Fruit fly (Drosophila melanogaster): ENCODE data around the gene sqz.
A peak's percentile ranks its signal among the peaks of the same experiment; 100 is the strongest.

Gene sqz

DNA sequence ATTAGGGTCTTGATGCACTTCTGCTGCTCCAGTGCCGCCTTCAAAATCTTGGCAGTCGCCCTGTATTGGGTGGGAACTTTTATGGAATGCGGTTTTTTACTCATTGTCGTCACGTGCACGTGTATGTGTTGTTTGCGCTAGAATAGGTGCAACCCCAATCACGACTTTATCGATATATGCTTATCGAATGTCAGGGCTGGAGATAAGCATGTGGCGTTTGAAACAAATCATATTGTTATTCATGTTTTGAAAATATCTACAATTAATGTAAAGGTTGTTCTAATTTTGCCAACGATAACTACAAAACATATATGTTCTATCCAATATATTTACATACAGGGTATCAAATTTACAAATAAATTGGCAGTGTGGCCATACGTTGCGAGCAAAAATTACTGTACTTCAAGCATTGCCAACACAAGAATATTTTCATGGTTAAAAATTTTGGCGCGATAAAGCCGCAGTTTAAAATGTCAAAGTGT, 1.8 kb upstream of the sqz start, which contains the start of the genes CG42359 and Nsun5 (continued):
- TF ChIP-seq CG17328 (GFP tag; IDR thresholded peaks at IDR 0.05) (peak; percentile 92), twi (tag; optimal IDR thresholded peaks at IDR 0.05) (peak; percentile 79), Awh (GFP tag; IDR thresholded peaks at IDR 0.05) (peak; percentile 85), HLH3B (GFP tag; IDR thresholded peaks at IDR 0.05) (peak; percentile 90), Six4 (GFP tag; optimal IDR thresholded peaks at IDR 0.05) (peak; percentile 91), CG3726 (GFP tag; IDR thresholded peaks at IDR 0.05) (peak; percentile 82), her (GFP tag; optimal IDR thresholded peaks at IDR 0.05) (peak; percentile 89), Pdp1 (GFP tag; optimal IDR thresholded peaks at IDR 0.05) (peak; percentile 91 to 94), sima (GFP tag; optimal IDR thresholded peaks at IDR 0.05) (peak; percentile 62), Atf-2 (GFP tag; optimal IDR thresholded peaks at IDR 0.05) (peak; percentile 88), CG2889 (GFP tag; IDR thresholded peaks at IDR 0.05) (peak; percentile 77), CG6654 (GFP tag; optimal IDR thresholded peaks at IDR 0.05) (peak; percentile 57), CG9797 (GFP tag; optimal IDR thresholded peaks at IDR 0.05) (peak; percentile 88), BtbVII (GFP tag; optimal IDR thresholded peaks at IDR 0.05) (peak; percentile 79), Sox100B (GFP tag; optimal IDR thresholded peaks at IDR 0.05) (peak; percentile 64), CG1603 (tag; optimal IDR thresholded peaks at IDR 0.05) (peak; percentile 96), CG13894 (tag; optimal IDR thresholded peaks at IDR 0.05) (peak; percentile 87), lov (optimal IDR thresholded peaks at IDR 0.05) (no peak), lov (GFP tag; IDR thresholded peaks at IDR 0.05) (peak; percentile 85; the same call in 2 of the 3 replicates), NFAT (GFP tag; IDR thresholded peaks at IDR 0.05) (peak; percentile 91), hkb (optimal IDR thresholded peaks at IDR 0.05) (peak; percentile 94), hkb (GFP tag; IDR thresholded peaks at IDR 0.05) (peak; percentile 88), Ets65A (GFP tag) (peak; percentile 99), ash1 (GFP tag; optimal IDR thresholded peaks at IDR 0.05) (peak; percentile 57), Dll (GFP tag; IDR thresholded peaks at IDR 0.05; ENCODE audit: partially characterized antibody) (peak; percentile 97), Bteb2 (GFP tag; optimal IDR thresholded peaks at IDR 0.05) (peak; percentile 92), Hr78 (GFP tag; optimal IDR thresholded peaks at IDR 0.05) (peak in 1 of 2 experiments; percentile 41), HHEX (GFP tag; optimal IDR thresholded peaks at IDR 0.05) (peak; percentile 84), jing (GFP tag; optimal IDR thresholded peaks at IDR 0.05) (peak; percentile 75), nerfin-2 (GFP tag; IDR thresholded peaks at IDR 0.05; ENCODE audit: partially characterized antibody) (peak; percentile 76), E2f1 (GFP tag; IDR thresholded peaks at IDR 0.05) (peak; percentile 86), slou (GFP tag; optimal IDR thresholded peaks at IDR 0.05) (peak; percentile 79), crol (GFP tag; IDR thresholded peaks at IDR 0.05) (no peak), sd (tag; optimal IDR thresholded peaks at IDR 0.05) (peak; percentile 99), bbx (GFP tag; IDR thresholded peaks at IDR 0.05; ENCODE audit: partially characterized antibody) (peak; percentile 88), Ssrp (tag; optimal IDR thresholded peaks at IDR 0.05) (peak; percentile 82), CG13424 (tag; optimal IDR thresholded peaks at IDR 0.05) (peak; percentile 88), NK7.1 (GFP tag; optimal IDR thresholded peaks at IDR 0.05) (peak; percentile 65), B-H1 (GFP tag; IDR thresholded peaks at IDR 0.05) (peak; percentile 85), jumu (GFP tag; optimal IDR thresholded peaks at IDR 0.05) (peak; percentile 92), CG17568 (GFP tag; optimal IDR thresholded peaks at IDR 0.05) (peak; percentile 76), zf30C (GFP tag; optimal IDR thresholded peaks at IDR 0.05) (no peak), scrt (GFP tag; optimal IDR thresholded peaks at IDR 0.05) (peak; percentile 74), CG12391 (tag; optimal IDR thresholded peaks at IDR 0.05) (peak; percentile 96), Sry-β (GFP tag; optimal IDR thresholded peaks at IDR 0.05) (peak; percentile 35), CG31224 (GFP tag; IDR thresholded peaks at IDR 0.05) (peak; percentile 71), CG8359 (GFP tag; optimal IDR thresholded peaks at IDR 0.05; ENCODE audit: borderline replicate concordance) (peak; percentile 64), wek (GFP tag; optimal IDR thresholded peaks at IDR 0.05) (peak; percentile 85), lmd (GFP tag; IDR thresholded peaks at IDR 0.05) (peak; percentile 84), CG17612 (GFP tag; IDR thresholded peaks at IDR 0.05) (peak; percentile 83)

Data from whole organism, embryonic.